Fruit fly (Drosophila melanogaster): Measurements from ENCODE around the gene Alg14.

Gene Alg14

DNA sequence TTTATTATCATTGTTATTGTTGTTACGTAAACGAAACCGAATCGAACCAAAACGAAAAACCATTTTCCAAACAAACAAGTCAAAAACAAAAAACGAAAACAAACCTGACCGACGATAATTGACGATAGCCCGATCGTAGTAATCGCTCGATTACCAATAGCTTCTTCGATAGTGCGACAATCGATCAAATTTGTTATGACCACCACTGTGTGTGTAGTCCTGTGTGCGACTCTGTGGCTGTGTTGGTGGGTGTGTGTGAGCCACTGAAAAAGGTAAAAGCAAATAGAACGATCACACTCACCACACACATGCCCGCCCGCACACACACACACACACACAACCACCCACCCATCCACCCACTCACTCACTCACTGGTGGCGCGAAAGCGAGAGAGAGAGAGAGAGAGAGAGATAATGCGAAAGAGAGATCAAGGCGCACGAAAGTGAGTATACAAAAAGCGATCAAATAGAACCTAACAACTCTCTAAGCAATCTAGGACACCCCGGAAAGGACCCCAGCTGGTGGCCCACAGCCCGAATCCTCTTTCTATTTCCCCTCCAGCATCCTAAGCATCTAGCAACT lies 12.6 kb downstream of the Alg14 start (continued):
- no peak for TF ChIP-seq corto (GFP tag; optimal IDR thresholded peaks at IDR 0.05)
- TF ChIP-seq CG11560 (tag; IDR thresholded peaks at IDR 0.05), result no peak
- no peak for TF ChIP-seq ind (GFP tag; optimal IDR thresholded peaks at IDR 0.05)
- no peak for TF ChIP-seq Poxn (GFP tag; IDR thresholded peaks at IDR 0.05)
- no peak for TF ChIP-seq dmrt99B (tag; optimal IDR thresholded peaks at IDR 0.05)
- TF ChIP-seq CG11093 (GFP tag; IDR thresholded peaks at IDR 0.05), result no peak
- no peak for TF ChIP-seq HmgZ (tag; optimal IDR thresholded peaks at IDR 0.05)
- no peak for TF ChIP-seq prd (optimal IDR thresholded peaks at IDR 0.05)
- TF ChIP-seq prd (GFP tag; IDR thresholded peaks at IDR 0.05), result no peak
- TF ChIP-seq CG17912 (GFP tag; optimal IDR thresholded peaks at IDR 0.05), result no peak
- TF ChIP-seq CG16863 (GFP tag; optimal IDR thresholded peaks at IDR 0.05), result no peak
- no peak for TF ChIP-seq odd (GFP tag; optimal IDR thresholded peaks at IDR 0.05)
- TF ChIP-seq CG31224 (GFP tag; IDR thresholded peaks at IDR 0.05), result no peak
- TF ChIP-seq CG42726 (GFP tag; IDR thresholded peaks at IDR 0.05; ENCODE audit: partially characterized antibody), result peak; percentile 25; the same call in 1 of the 2 replicates
- no peak for TF ChIP-seq CG16779 (GFP tag; IDR thresholded peaks at IDR 0.05)
- peak; percentile 49 for TF ChIP-seq Bgb (GFP tag; IDR thresholded peaks at IDR 0.05; ENCODE audit: partially characterized antibody)
- no peak for TF ChIP-seq crc (GFP tag; optimal IDR thresholded peaks at IDR 0.05)
- no peak for TF ChIP-seq MESR4 (GFP tag; optimal IDR thresholded peaks at IDR 0.05)
- peak; percentile 74 for TF ChIP-seq HLH4C (GFP tag; IDR thresholded peaks at IDR 0.05; ENCODE audit: partially characterized antibody)
- no peak for TF ChIP-seq repo (GFP tag; optimal IDR thresholded peaks at IDR 0.05)
- TF ChIP-seq Adf1 (GFP tag; IDR thresholded peaks at IDR 0.05), result no peak
- 0 out of 2 replicates have a peak, but pooled peaks have one; percentile 14 for TF ChIP-seq inv (GFP tag; IDR thresholded peaks at IDR 0.05; ENCODE audit: partially characterized antibody)
- no peak for TF ChIP-seq CG2678 (tag; optimal IDR thresholded peaks at IDR 0.05)
- TF ChIP-seq Sry-δ (GFP tag; optimal IDR thresholded peaks at IDR 0.05), result peak; percentile 53
- 0 out of 2 replicates have a peak, but pooled peaks have one; percentile 29 for TF ChIP-seq E2f2 (GFP tag; IDR thresholded peaks at IDR 0.05)
- no peak for TF ChIP-seq CG1647 (GFP tag; optimal IDR thresholded peaks at IDR 0.05)
- no peak for TF ChIP-seq CG13775 (GFP tag; optimal IDR thresholded peaks at IDR 0.05)
- no peak for TF ChIP-seq ap (GFP tag; IDR thresholded peaks at IDR 0.05)
- no peak for TF ChIP-seq CG11504 (tag; optimal IDR thresholded peaks at IDR 0.05)
- no peak for TF ChIP-seq CG5245 (GFP tag; optimal IDR thresholded peaks at IDR 0.05)
- peak; percentile 76 for TF ChIP-seq bbx (GFP tag; IDR thresholded peaks at IDR 0.05; ENCODE audit: partially characterized antibody)
- no peak for TF ChIP-seq CG1603 (tag; optimal IDR thresholded peaks at IDR 0.05)
- no peak for TF ChIP-seq emc (GFP tag; optimal IDR thresholded peaks at IDR 0.05)
- TF ChIP-seq nom (GFP tag; optimal IDR thresholded peaks at IDR 0.05), result no peak
- no peak for TF ChIP-seq Optix (GFP tag; IDR thresholded peaks at IDR 0.05)
- TF ChIP-seq CG14441 (GFP tag; IDR thresholded peaks at IDR 0.05), result no peak
- 0 out of 4 replicates have a peak, but pooled peaks have one; percentile 18 for TF ChIP-seq chinmo (GFP tag; IDR thresholded peaks at IDR 0.05; ENCODE audit: partially characterized antibody)
- TF ChIP-seq CG1529 (GFP tag; optimal IDR thresholded peaks at IDR 0.05), result no peak
- no peak for TF ChIP-seq CG3407 (GFP tag; optimal IDR thresholded peaks at IDR 0.05)
- TF ChIP-seq slp2 (GFP tag; optimal IDR thresholded peaks at IDR 0.05), result no peak
- no peak for TF ChIP-seq CG17186 (GFP tag; optimal IDR thresholded peaks at IDR 0.05)
- TF ChIP-seq CG8290 (GFP tag; optimal IDR thresholded peaks at IDR 0.05), result peak; percentile 38
- peak; percentile 20 to 46 for TF ChIP-seq CG8290 (tag; optimal IDR thresholded peaks at IDR 0.05)
- TF ChIP-seq CG1024 (GFP tag; IDR thresholded peaks at IDR 0.05), result no peak
- no peak for TF ChIP-seq CG4730 (GFP tag; IDR thresholded peaks at IDR 0.05)
- no peak for TF ChIP-seq usp (GFP tag; optimal IDR thresholded peaks at IDR 0.05)
- peak; percentile 70; the same call in 1 of the 3 replicates for TF ChIP-seq CG6791 (GFP tag; IDR thresholded peaks at IDR 0.05; ENCODE audit: partially characterized antibody)
- TF ChIP-seq CG13287 (GFP tag; IDR thresholded peaks at IDR 0.05; ENCODE audit: partially characterized antibody), result peak; percentile 51
- no peak for TF ChIP-seq Abd-B (GFP tag; optimal IDR thresholded peaks at IDR 0.05)
- TF ChIP-seq CG11085 (GFP tag; IDR thresholded peaks at IDR 0.05), result no peak
